Worm (Caenorhabditis elegans) whole organism, L4 larva: ENCODE data around the gene suex-2.
A peak's percentile ranks its signal among the peaks of the same experiment; 100 is the strongest.
"Not testable (repeated sequence)": the region's sequence is repeated elsewhere in the genome, so short reads cannot be mapped to it uniquely, and the experiment has no call there.

Source experiments
- D1046.2 ChIP-seq: fragments of 200-800 bp; sonication (Bioruptor generic); IDR thresholded peaks from 2 replicates; pipeline ENCODE4 v1.3.6; 2022; ENCODE audit warnings: missing genetic modification characterization, missing compliant biosample characterization
- T20F7.1 ChIP-seq: fragments of 200-800 bp; sonication (Bioruptor generic); optimal IDR thresholded peaks from 2 replicates; lab custom pipeline; 2018; ENCODE audit warnings: mild to moderate bottlenecking, missing genetic modification characterization, missing compliant biosample characterization
- Y105C5A.15 ChIP-seq: fragments of 200-800 bp; sonication (Bioruptor generic); IDR thresholded peaks from 2 replicates; pipeline ENCODE4 v1.3.6; 2022; ENCODE audit warnings: missing genetic modification characterization, missing compliant biosample characterization
- Y48G9A.11 ChIP-seq: fragments of 200-800 bp; sonication (Bioruptor generic); IDR thresholded peaks from 2 replicates; pipeline ENCODE4 v1.3.6; 2022; ENCODE audit warnings: missing genetic modification reagents, missing genetic modification characterization, missing compliant biosample characterization
- arid-1 ChIP-seq: fragments of 200-800 bp; sonication (Bioruptor generic); conservative IDR thresholded peaks from 2 replicates; pipeline ENCODE4 v1.3.6; 2022; ENCODE audit warnings: missing genetic modification reagents, missing genetic modification characterization, missing compliant biosample characterization
- ceh-62 ChIP-seq: sonication (generic microtip); optimal IDR thresholded peaks from 2 replicates; lab custom pipeline; 2017; ENCODE audit warnings: missing biosample characterization, missing genetic modification characterization
- ces-1 ChIP-seq: fragments of 150-350 bp; sonication (generic microtip); optimal IDR thresholded peaks from 4 replicates; lab custom pipeline; 2014; ENCODE audit warnings: missing biosample characterization, missing genetic modification reagents, missing genetic modification characterization
- cey-2 ChIP-seq: sonication (generic microtip); optimal IDR thresholded peaks from 3 replicates; lab custom pipeline; 2017; ENCODE audit warnings: missing genetic modification characterization, mild to moderate bottlenecking, missing compliant biosample characterization, antibody characterized with exemption, borderline replicate concordance; ENCODE audit not compliant: insufficient read depth
- ctbp-1 ChIP-seq: fragments of 200-800 bp; sonication (Bioruptor generic); IDR thresholded peaks from 2 replicates; pipeline ENCODE4 v1.3.6; 2022; ENCODE audit warnings: missing genetic modification reagents, missing genetic modification characterization, missing compliant biosample characterization
- daf-16 ChIP-seq, 3 experiments: sonication (generic microtip); optimal IDR thresholded peaks; 2 replicates each; lab custom pipeline; 2016 to 2017; ENCODE audit warnings: missing genetic modification characterization in 3 of 3, missing genetic modification reagents in 3 of 3, mild to moderate bottlenecking in 2 of 3, missing compliant biosample characterization in 2 of 3, missing biosample characterization in 1 of 3, moderate library complexity in 1 of 3
- dmd-6 ChIP-seq: fragments of 200-800 bp; sonication (Bioruptor generic); IDR thresholded peaks from 2 replicates; pipeline ENCODE4 v1.3.6; 2022; ENCODE audit warnings: missing genetic modification reagents, missing genetic modification characterization, missing compliant biosample characterization
- dmd-8 ChIP-seq: fragments of 200-800 bp; sonication (Bioruptor generic); IDR thresholded peaks from 2 replicates; pipeline ENCODE4 v1.3.6; 2022; ENCODE audit warnings: missing genetic modification characterization, missing compliant biosample characterization
- dve-1 ChIP-seq: sonication (generic microtip); optimal IDR thresholded peaks from 2 replicates; lab custom pipeline; 2017; ENCODE audit warnings: antibody characterized with exemption, mild to moderate bottlenecking, missing genetic modification characterization, missing compliant biosample characterization; ENCODE audit not compliant: insufficient read depth
- hlh-11 ChIP-seq: fragments of 200-800 bp; sonication (Bioruptor generic); optimal IDR thresholded peaks from 2 replicates; lab custom pipeline; 2018; ENCODE audit warnings: mild to moderate bottlenecking, missing genetic modification characterization, missing compliant biosample characterization
- lim-7 ChIP-seq: fragments of 200-800 bp; sonication (Bioruptor generic); IDR thresholded peaks from 2 replicates; pipeline ENCODE4 v1.3.6; 2022; ENCODE audit warnings: missing genetic modification characterization, missing compliant biosample characterization
- lin-1 ChIP-seq: fragments of 200-800 bp; sonication (Bioruptor generic); IDR thresholded peaks from 2 replicates; pipeline ENCODE4 v1.3.6; 2022; ENCODE audit warnings: missing genetic modification reagents, missing genetic modification characterization, missing compliant biosample characterization
- lin-38 ChIP-seq: fragments of 200-800 bp; sonication (Bioruptor generic); IDR thresholded peaks from 2 replicates; pipeline ENCODE4 v1.3.6; 2022; ENCODE audit warnings: missing genetic modification reagents, missing genetic modification characterization, missing compliant biosample characterization
- madf-5 ChIP-seq, 2 experiments: fragments of 200-800 bp; sonication (Bioruptor generic); IDR thresholded peaks; 2 replicates each; pipeline ENCODE4 v1.3.6; 2022; ENCODE audit warnings: missing compliant biosample characterization in 2 of 2, missing genetic modification characterization in 2 of 2
- mdl-1 ChIP-seq, 2 experiments: fragments of 150-350 bp in 1 of 2; sonication (generic microtip) in 1 of 2; optimal IDR thresholded peaks; 2 replicates each; lab custom pipeline; 2014 to 2017; ENCODE audit warnings: missing biosample characterization in 2 of 2, missing genetic modification characterization in 2 of 2
- mdt-29 ChIP-seq: fragments of 200-800 bp; sonication (Bioruptor generic); IDR thresholded peaks from 2 replicates; pipeline ENCODE4 v1.3.6; 2022; ENCODE audit warnings: missing genetic modification reagents, missing genetic modification characterization, missing compliant biosample characterization
- nhr-10 ChIP-seq: fragments of 150-350 bp; optimal IDR thresholded peaks from 2 replicates; lab custom pipeline; 2014; ENCODE audit warnings: missing biosample characterization, missing genetic modification characterization
- nhr-25 ChIP-seq: sonication (generic microtip); optimal IDR thresholded peaks from 2 replicates; lab custom pipeline; 2017; ENCODE audit warnings: missing genetic modification characterization, mild to moderate bottlenecking, missing compliant biosample characterization, antibody characterized with exemption, moderate library complexity, borderline replicate concordance; ENCODE audit not compliant: insufficient read depth
- nhr-28 ChIP-seq: fragments of 150-350 bp; optimal IDR thresholded peaks from 2 replicates; lab custom pipeline; 2014; ENCODE audit warnings: missing biosample characterization, missing genetic modification characterization
- nhr-41 ChIP-seq: fragments of 200-800 bp; sonication (Bioruptor generic); IDR thresholded peaks from 2 replicates; pipeline ENCODE4 v1.3.6; 2022; ENCODE audit warnings: missing genetic modification reagents, missing genetic modification characterization, missing compliant biosample characterization
- pha-4 ChIP-seq, 2 experiments: fragments of 150-350 bp in 1 of 2; fragments of 200-800 bp in 1 of 2; sonication (Bioruptor generic) in 1 of 2; IDR thresholded peaks in 1 of 2; optimal IDR thresholded peaks in 1 of 2; 2 replicates each; pipeline versions ENCODE4 v1.3.6 to Lab custom; 2014 to 2022; ENCODE audit warnings: missing genetic modification characterization in 2 of 2, missing genetic modification reagents in 2 of 2, missing biosample characterization in 1 of 2, missing compliant biosample characterization in 1 of 2
- php-3 ChIP-seq: fragments of 200-800 bp; sonication (Bioruptor generic); IDR thresholded peaks from 2 replicates; pipeline ENCODE4 v1.3.6; 2022; ENCODE audit warnings: missing genetic modification reagents, missing genetic modification characterization, missing compliant biosample characterization
- pqm-1 ChIP-seq: sonication (generic microtip); optimal IDR thresholded peaks from 2 replicates; lab custom pipeline; 2017; ENCODE audit warnings: missing biosample characterization, missing genetic modification characterization
- snpc-1.2 ChIP-seq: fragments of 200-800 bp; sonication (Bioruptor generic); IDR thresholded peaks from 2 replicates; pipeline ENCODE4 v1.3.6; 2022; ENCODE audit warnings: missing genetic modification reagents, missing genetic modification characterization, missing compliant biosample characterization
- spr-3 ChIP-seq: fragments of 200-800 bp; sonication (Bioruptor generic); optimal IDR thresholded peaks from 2 replicates; lab custom pipeline; 2018; ENCODE audit warnings: mild to moderate bottlenecking, missing genetic modification characterization, missing compliant biosample characterization
- tra-1 ChIP-seq: fragments of 200-800 bp; sonication (Bioruptor generic); IDR thresholded peaks from 2 replicates; pipeline ENCODE4 v1.3.6; 2022; ENCODE audit warnings: missing genetic modification reagents, missing genetic modification characterization, missing compliant biosample characterization
- unc-62 ChIP-seq, 3 experiments: fragments of 150-350 bp in 1 of 3; sonication (generic microtip); optimal IDR thresholded peaks in 2 of 3; peaks in 1 of 3; 1 replicate in 1 of 3; 2 replicates in 2 of 3; lab custom pipeline; 2014 to 2017; ENCODE audit warnings: missing biosample characterization in 3 of 3, missing genetic modification characterization in 3 of 3, missing genetic modification reagents in 3 of 3, missing genotype in 1 of 3
- vab-7 ChIP-seq: fragments of 200-800 bp; sonication (Bioruptor generic); IDR thresholded peaks from 2 replicates; pipeline ENCODE4 v1.3.6; 2022; ENCODE audit warnings: missing genetic modification reagents, missing genetic modification characterization, missing compliant biosample characterization
- ztf-7 ChIP-seq: fragments of 150-350 bp; optimal IDR thresholded peaks from 2 replicates; lab custom pipeline; 2014; ENCODE audit warnings: missing biosample characterization, missing genetic modification characterization

suex-2 gene

ce11 chrIV:8951953-8952567 is 16.0 kb upstream of the suex-2 start:
- TF ChIP-seq pqm-1 (tag; lab: Kevin White, UChicago) (no peak), dve-1 (tag; lab: Kevin White, UChicago) (peak; percentile 83), spr-3 (GFP tag; lab: Kevin White, UChicago) (no peak), lin-1 (GFP tag; lab: Robert Waterston, UW) (no peak), dmd-6 (peak; percentile 75), unc-62 (GFP tag; optimal IDR thresholded peaks at IDR 0.05 in 1 of 2; lab: Kevin White, UChicago) (peak in 1 of 2 experiments; percentile 76), unc-62 (tag; optimal IDR thresholded peaks at IDR 0.05; lab: Kevin White, UChicago) (no peak), daf-16 (GFP tag; optimal IDR thresholded peaks at IDR 0.05; lab: Kevin White, UChicago) (no peak), daf-16 (tag; optimal IDR thresholded peaks at IDR 0.05; lab: Kevin White, UChicago) (peak; percentile 15), T20F7.1 (peak; percentile 34), hlh-11 (tag; lab: Kevin White, UChicago) (peak; percentile 41), nhr-25 (tag; lab: Kevin White, UChicago) (no peak), ces-1 (GFP tag; lab: Kevin White, UChicago) (no peak), nhr-28 (tag; lab: Kevin White, UChicago) (peak; percentile 4)

- peak in 1 of 2 experiments; percentile 36 for TF ChIP-seq mdl-1 (tag; optimal IDR thresholded peaks at IDR 0.05; lab: Kevin White, UChicago)
- TF ChIP-seq mdt-29 (GFP tag; lab: Robert Waterston, UW): no peak
These were observed 14.0 kb upstream of the suex-2 start for ce11 chrIV:8954126-8954525.

ce11 chrIV:8956189-8956588 is 11.9 kb upstream of the suex-2 start, which contains the start of gene tpra-1:
TSS of gene tpra-1 (plus strand) at chrIV:8956489.
- TF ChIP-seq nhr-10 (tag; lab: Kevin White, UChicago) (no peak), vab-7 (GFP tag; lab: Robert Waterston, UW) (no peak), madf-5 (GFP tag; IDR thresholded peaks at IDR 0.05; lab: Robert Waterston, UW) (no peak), ceh-62 (tag; lab: Kevin White, UChicago) (no peak), unc-62 (GFP tag; optimal IDR thresholded peaks at IDR 0.05 in 1 of 2; lab: Kevin White, UChicago) (peak in 1 of 2 experiments; percentile 38), unc-62 (tag; optimal IDR thresholded peaks at IDR 0.05; lab: Kevin White, UChicago) (no peak), cey-2 (tag; lab: Kevin White, UChicago) (no peak), ztf-7 (tag; lab: Kevin White, UChicago) (no peak), ctbp-1 (no peak)

ce11 chrIV:8961109-8961508 is 7.0 kb upstream of the suex-2 start:
- TF ChIP-seq T20F7.1: peak; percentile 55

ce11 chrIV:8964042-8964441 is 4.0 kb upstream of the suex-2 start:
- TF ChIP-seq Y105C5A.15 (GFP tag; lab: Robert Waterston, UW) (peak; percentile 67; the same call in 1 of the 2 replicates), dmd-8 (GFP tag; lab: Robert Waterston, UW) (0 out of 2 replicates have a peak, but pooled peaks have one; percentile 64), snpc-1.2 (GFP tag; lab: Robert Waterston, UW) (peak; percentile 81), arid-1 (GFP tag; lab: Robert Waterston, UW) (0 out of 2 replicates have a peak, but pooled peaks have one; percentile 23), madf-5 (GFP tag; IDR thresholded peaks at IDR 0.05; lab: Robert Waterston, UW) (0 out of 4 replicates have a peak, but pooled peaks of 1 of the 2 experiments have one; percentile 62), tra-1 (GFP tag; lab: Robert Waterston, UW) (peak; percentile 49; the same call in 1 of the 2 replicates), Y48G9A.11 (peak; percentile 58; the same call in 1 of the 2 replicates), lim-7 (GFP tag; lab: Robert Waterston, UW) (peak; percentile 94), pha-4 (GFP tag; IDR thresholded peaks at IDR 0.05; lab: Robert Waterston, UW) (peak; percentile 41; the same call in 1 of the 2 replicates), php-3 (GFP tag; lab: Robert Waterston, UW) (0 out of 2 replicates have a peak, but pooled peaks have one; percentile 28), nhr-41 (GFP tag; lab: Robert Waterston, UW) (peak; percentile 62), lin-38 (GFP tag; lab: Robert Waterston, UW) (peak; percentile 65; the same call in 1 of the 2 replicates), D1046.2 (GFP tag; lab: Robert Waterston, UW) (peak; percentile 68; the same call in 1 of the 2 replicates), vab-7 (GFP tag; lab: Robert Waterston, UW) (peak; percentile 50; the same call in 1 of the 2 replicates)
- not testable (repeated sequence) for TF ChIP-seq pha-4 (tag; optimal IDR thresholded peaks at IDR 0.05; lab: Kevin White, UChicago)
